Fruit fly (Drosophila melanogaster) whole organism, adult: Measurements from ENCODE around the gene Unc-76.
A peak's percentile ranks its signal among the peaks of the same experiment; 100 is the strongest.

ENCODE experiments used
- CG11617 ChIP-seq: fragments of 200-800 bp; sonication (Bioruptor generic); optimal IDR thresholded peaks from 2 replicates; lab custom pipeline; 2017; ENCODE audit warnings: mild to moderate bottlenecking, missing biosample characterization, missing genetic modification reagents, missing genetic modification characterization
- CG12768 ChIP-seq: fragments of 200-800 bp; sonication (Bioruptor generic); optimal IDR thresholded peaks from 2 replicates; lab custom pipeline; 2017; ENCODE audit warnings: missing biosample characterization, missing genetic modification characterization, mild to moderate bottlenecking, moderate library complexity, missing genetic modification reagents
- CG14711 ChIP-seq: fragments of 200-800 bp; sonication (Bioruptor generic); optimal IDR thresholded peaks from 2 replicates; lab custom pipeline; 2018; ENCODE audit warnings: missing biosample characterization, mild to moderate bottlenecking, missing genetic modification characterization, moderate library complexity
- CG5204 ChIP-seq: fragments of 200-800 bp; sonication (Bioruptor generic); optimal IDR thresholded peaks from 2 replicates; lab custom pipeline; 2016; ENCODE audit warnings: missing biosample characterization, missing genetic modification characterization
- CG7045 ChIP-seq: fragments of 200-800 bp; sonication (Bioruptor generic); optimal IDR thresholded peaks from 2 replicates; lab custom pipeline; 2017; ENCODE audit warnings: missing biosample characterization, mild to moderate bottlenecking, missing genetic modification characterization
- Clk ChIP-seq: fragments of 200-800 bp; sonication (Bioruptor generic); optimal IDR thresholded peaks from 2 replicates; lab custom pipeline; 2017; ENCODE audit warnings: missing biosample characterization, missing genetic modification characterization
- Mnt ChIP-seq: fragments of 200-800 bp; sonication (Bioruptor generic); optimal IDR thresholded peaks from 2 replicates; lab custom pipeline; 2016; ENCODE audit warnings: missing biosample characterization, mild to moderate bottlenecking, missing genetic modification characterization
- bab1 ChIP-seq: fragments of 200-800 bp; sonication (Bioruptor generic); optimal IDR thresholded peaks from 3 replicates; lab custom pipeline; 2019; ENCODE audit warnings: missing biosample characterization, mild to moderate bottlenecking, missing genetic modification characterization, moderate library complexity
- kay ChIP-seq: fragments of 200-800 bp; sonication (Bioruptor generic); peaks from one replicate; lab custom pipeline; 2016; ENCODE audit warnings: missing biosample characterization, missing genetic modification characterization, borderline replicate concordance
- pad ChIP-seq: fragments of 200-800 bp; sonication (Bioruptor generic); optimal IDR thresholded peaks from 3 replicates; lab custom pipeline; 2017; ENCODE audit warnings: missing biosample characterization, missing genetic modification characterization, mild to moderate bottlenecking, moderate library complexity, missing genetic modification reagents

dm6 chrX:2134965-2135758 is 54.8 kb downstream of the Unc-76 start:
- TF ChIP-seq CG5204 (GFP tag; lab: Kevin White, UChicago) = peak; percentile 79
- peak; percentile 84 for TF ChIP-seq CG11617 (GFP tag; lab: Kevin White, UChicago)
- TF ChIP-seq CG7045 (GFP tag; lab: Kevin White, UChicago) = peak; percentile 81
- peak; percentile 55 for TF ChIP-seq CG12768 (GFP tag; lab: Kevin White, UChicago)
- TF ChIP-seq pad (GFP tag; lab: Kevin White, UChicago) = peak; percentile 73
- peak; percentile 86 for TF ChIP-seq bab1 (GFP tag; lab: Kevin White, UChicago)
- TF ChIP-seq CG14711 (tag; lab: Kevin White, UChicago) = peak; percentile 98
- peak; percentile 68 for TF ChIP-seq Mnt (GFP tag; lab: Kevin White, UChicago)
- TF ChIP-seq kay = peak; percentile 74
- TF ChIP-seq Clk (GFP tag; lab: Kevin White, UChicago) = no peak
